Worm (Caenorhabditis elegans) whole organism, L4/young adult: Measurements from ENCODE around the gene C12D5.9.

ENCODE experiments used
- dao-5 ChIP-seq: sonication (generic microtip); optimal IDR thresholded peaks from 2 replicates; lab custom pipeline; 2016; ENCODE audit warnings: missing genotype, missing genetic modification characterization, moderate library complexity, missing compliant biosample characterization
- him-1 ChIP-seq: sonication (generic microtip); optimal IDR thresholded peaks from 2 replicates; lab custom pipeline; 2016; ENCODE audit warnings: missing genotype, missing genetic modification reagents, missing genetic modification characterization, missing compliant biosample characterization

ce11 chrV:7726202-7726601 lies 36.4 kb upstream of the C12D5.9 start:
- TF ChIP-seq him-1 (no peak), dao-5 (tag; lab: Kevin White, UChicago) (no peak)
